Fruit fly (Drosophila melanogaster) Kc167 (cell line): ENCODE data around the gene Mlp84B.

Experiments
- Sin3A ChIP-seq: fragments of >200 bp; optimal IDR thresholded peaks from 2 replicates; lab custom pipeline; 2018; ENCODE audit warnings: missing external identifiers
- h ChIP-seq: fragments of >200 bp; optimal IDR thresholded peaks from 3 replicates; lab custom pipeline; 2018; ENCODE audit warnings: missing external identifiers
- psq ChIP-seq: fragments of >200 bp; optimal IDR thresholded peaks from 2 replicates; lab custom pipeline; 2017; ENCODE audit warnings: missing external identifiers

- TF ChIP-seq psq (no peak), Sin3A (lab: Kevin White, UChicago) (no peak), h (lab: Kevin White, UChicago) (no peak)
These were observed 41.8 kb downstream of the Mlp84B start for dm6 chr3R:7075712-7076183.
